Worm (Caenorhabditis elegans): ENCODE data around the gene grl-3.

DNA sequence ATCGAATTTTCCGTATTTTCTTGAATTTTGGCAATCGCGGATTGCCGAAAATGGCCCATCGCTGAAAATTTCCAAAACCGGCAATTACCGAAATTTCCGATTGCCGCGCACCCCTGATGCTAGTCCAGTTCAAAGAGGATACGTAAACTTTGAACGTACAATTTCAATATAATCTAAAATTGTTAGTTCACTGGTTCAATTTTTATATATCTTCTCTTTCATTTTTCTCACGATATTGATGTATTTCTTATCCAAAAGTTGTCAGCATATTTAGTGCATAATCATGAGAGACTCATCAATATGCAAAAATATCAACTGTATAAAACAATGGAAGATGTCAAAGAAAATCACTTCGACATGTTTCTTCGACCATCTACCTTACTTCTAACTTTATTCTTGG is 12.7 kb upstream of the grl-3 start, which contains the start of gene nas-17:
- TF ChIP-seq elt-1 (tag; optimal IDR thresholded peaks at IDR 0.05; ENCODE audit: borderline replicate concordance, insufficient read depth), result no peak
- TF ChIP-seq ces-1 (GFP tag; optimal IDR thresholded peaks at IDR 0.05), result no peak
- no peak for TF ChIP-seq ztf-11 (tag; optimal IDR thresholded peaks at IDR 0.05)
- TF ChIP-seq snpc-4 (tag; optimal IDR thresholded peaks at IDR 0.05), result no peak
- TF ChIP-seq nhr-12 (tag; optimal IDR thresholded peaks at IDR 0.05), result no peak
- TF ChIP-seq pha-4 (tag; optimal IDR thresholded peaks at IDR 0.05), result no peak
- no peak for TF ChIP-seq mls-2 (tag; optimal IDR thresholded peaks at IDR 0.05)
- TF ChIP-seq cnd-1 (tag; optimal IDR thresholded peaks at IDR 0.05), result no peak
- no peak for TF ChIP-seq drap-1 (GFP tag; optimal IDR thresholded peaks at IDR 0.05)
- TF ChIP-seq elt-3 (tag; optimal IDR thresholded peaks at IDR 0.05), result no peak
- TF ChIP-seq mab-5 (tag; optimal IDR thresholded peaks at IDR 0.05), result no peak
- no peak for TF ChIP-seq tbx-8 (GFP tag; optimal IDR thresholded peaks at IDR 0.05)
